Worm (Caenorhabditis elegans) whole organism, L4 larva: Measurements from ENCODE around the gene nhr-270.

Experiments used
- R02D3.7 ChIP-seq: fragments of 150-350 bp; sonication (generic microtip); optimal IDR thresholded peaks from 3 replicates; lab custom pipeline; 2014; ENCODE audit warnings: missing biosample characterization, missing genetic modification characterization
- ama-1 ChIP-seq: fragments of 150-350 bp; optimal IDR thresholded peaks from 2 replicates; lab custom pipeline; 2014; ENCODE audit warnings: inconsistent platforms, mixed read lengths
- arid-1 ChIP-seq: fragments of 200-800 bp; sonication (Bioruptor generic); conservative IDR thresholded peaks from 2 replicates; pipeline ENCODE4 v1.3.6; 2022; ENCODE audit warnings: missing genetic modification reagents, missing genetic modification characterization, missing compliant biosample characterization
- ceh-28 ChIP-seq: fragments of 150-350 bp; optimal IDR thresholded peaks from 2 replicates; lab custom pipeline; 2014; ENCODE audit warnings: missing biosample characterization, missing genetic modification reagents, missing genetic modification characterization
- ceh-82 ChIP-seq: sonication (generic microtip); optimal IDR thresholded peaks from 2 replicates; lab custom pipeline; 2017; ENCODE audit warnings: missing biosample characterization, missing genetic modification characterization
- egl-27 ChIP-seq: sonication (generic microtip); optimal IDR thresholded peaks from 3 replicates; lab custom pipeline; 2017; ENCODE audit warnings: missing biosample characterization, missing genetic modification reagents, missing genetic modification characterization
- fkh-10 ChIP-seq: fragments of 150-350 bp; optimal IDR thresholded peaks from 2 replicates; lab custom pipeline; 2014; ENCODE audit warnings: missing biosample characterization, missing genetic modification reagents, missing genetic modification characterization
- madf-5 ChIP-seq, 2 experiments: fragments of 200-800 bp; sonication (Bioruptor generic); IDR thresholded peaks; 2 replicates each; pipeline ENCODE4 v1.3.6; 2022; ENCODE audit warnings: missing compliant biosample characterization in 2 of 2, missing genetic modification characterization in 2 of 2
- mxl-2 ChIP-seq: fragments of 200-800 bp; sonication (Bioruptor generic); conservative IDR thresholded peaks from 2 replicates; pipeline ENCODE4 v1.3.6; 2022; ENCODE audit warnings: missing genetic modification reagents, missing genetic modification characterization, missing compliant biosample characterization
- nhr-48 ChIP-seq: sonication (generic microtip); optimal IDR thresholded peaks from 2 replicates; lab custom pipeline; 2016; ENCODE audit warnings: mild to moderate bottlenecking, missing genetic modification characterization, missing compliant biosample characterization
- nhr-76 ChIP-seq: fragments of 150-350 bp; optimal IDR thresholded peaks from 2 replicates; lab custom pipeline; 2014; ENCODE audit warnings: missing biosample characterization, missing genetic modification characterization
- snpc-4 ChIP-seq: fragments of 150-350 bp; optimal IDR thresholded peaks from 2 replicates; lab custom pipeline; 2014; ENCODE audit warnings: missing biosample characterization, missing genetic modification characterization
- tag-97 ChIP-seq: fragments of 200-800 bp; sonication (Bioruptor generic); IDR thresholded peaks from 2 replicates; pipeline ENCODE4 v1.3.6; 2022; ENCODE audit warnings: missing genetic modification characterization, missing compliant biosample characterization
- unc-62 ChIP-seq, 3 experiments: fragments of 150-350 bp in 1 of 3; sonication (generic microtip); optimal IDR thresholded peaks in 2 of 3; peaks in 1 of 3; 1 replicate in 1 of 3; 2 replicates in 2 of 3; lab custom pipeline; 2014 to 2017; ENCODE audit warnings: missing biosample characterization in 3 of 3, missing genetic modification characterization in 3 of 3, missing genetic modification reagents in 3 of 3, missing genotype in 1 of 3

ce11 chrV:762340-762739 lies 42.2 kb downstream of the nhr-270 start, which contains the start of gene srp-2:
- no peak for TF ChIP-seq nhr-48 (tag; lab: Kevin White, UChicago)
- TF ChIP-seq ama-1 (lab: Kevin White, UChicago) = no peak
- TF ChIP-seq mxl-2 (GFP tag; lab: Robert Waterston, UW) = no peak
- TF ChIP-seq unc-62 (GFP tag; optimal IDR thresholded peaks at IDR 0.05 in 1 of 2; lab: Kevin White, UChicago) = no peak
- no peak for TF ChIP-seq unc-62 (tag; optimal IDR thresholded peaks at IDR 0.05; lab: Kevin White, UChicago)
- no peak for TF ChIP-seq fkh-10 (GFP tag; lab: Kevin White, UChicago)
- TF ChIP-seq snpc-4 (tag; lab: Kevin White, UChicago) = no peak
- no peak for TF ChIP-seq arid-1 (GFP tag; lab: Robert Waterston, UW)
- no peak for TF ChIP-seq ceh-28
- no peak for TF ChIP-seq egl-27 (tag; lab: Kevin White, UChicago)
- TF ChIP-seq R02D3.7 (tag; lab: Kevin White, UChicago) = no peak
- TF ChIP-seq ceh-82 (tag; lab: Kevin White, UChicago) = no peak
- TF ChIP-seq nhr-76 = no peak
- no peak for TF ChIP-seq madf-5 (GFP tag; IDR thresholded peaks at IDR 0.05; lab: Robert Waterston, UW)
- no peak for TF ChIP-seq tag-97 (GFP tag; lab: Robert Waterston, UW)
